Worm (Caenorhabditis elegans): ENCODE measurements around the gene ttr-34.

DNA sequence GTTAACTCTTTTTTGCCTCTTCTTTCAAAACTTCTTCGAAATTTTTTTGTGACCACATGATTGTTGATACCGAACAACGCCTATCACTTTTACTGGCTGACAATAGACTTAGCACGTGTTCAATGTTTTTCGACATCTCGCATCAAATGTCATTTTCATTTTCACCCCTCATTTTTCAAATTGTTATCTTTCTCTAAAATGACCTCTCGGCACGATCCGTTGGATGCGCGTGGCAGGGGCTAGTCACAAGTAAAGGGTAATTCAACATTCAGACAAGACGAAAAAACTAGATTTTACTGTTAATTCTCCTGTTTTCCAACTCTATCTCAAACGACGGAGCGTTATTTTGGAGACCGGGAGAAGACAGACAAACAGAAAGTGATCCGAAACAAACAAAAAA is 26.1 kb upstream of the ttr-34 start, which contains the start of gene F17H10.2:
- TF ChIP-seq snpc-4 (tag; optimal IDR thresholded peaks at IDR 0.05) (no peak), cnd-1 (tag; optimal IDR thresholded peaks at IDR 0.05) (no peak), ztf-11 (tag; optimal IDR thresholded peaks at IDR 0.05) (no peak), nhr-237 (tag; optimal IDR thresholded peaks at IDR 0.05) (no peak), bed-3 (GFP tag; optimal IDR thresholded peaks at IDR 0.05) (no peak), elt-3 (tag; optimal IDR thresholded peaks at IDR 0.05) (no peak), lin-13 (tag; optimal IDR thresholded peaks at IDR 0.05) (no peak), unc-39 (tag; optimal IDR thresholded peaks at IDR 0.05) (no peak), ces-1 (GFP tag; optimal IDR thresholded peaks at IDR 0.05) (no peak), nhr-28 (tag; optimal IDR thresholded peaks at IDR 0.05) (no peak)
